Worm (Caenorhabditis elegans) whole organism, late embryonic: ENCODE data around the gene ilys-6.

ENCODE experiments used
- ama-1 ChIP-seq: fragments of 150-350 bp; optimal IDR thresholded peaks from 2 replicates; lab custom pipeline; 2014
- ceh-14 ChIP-seq: sonication (generic microtip); optimal IDR thresholded peaks from 2 replicates; lab custom pipeline; 2016; ENCODE audit warnings: missing genotype, missing genetic modification characterization, missing compliant biosample characterization
- dmd-4 ChIP-seq: sonication (generic microtip); optimal IDR thresholded peaks from 2 replicates; lab custom pipeline; 2016; ENCODE audit warnings: borderline replicate concordance, missing genetic modification characterization, missing compliant biosample characterization
- ttx-3 ChIP-seq: sonication (generic microtip); optimal IDR thresholded peaks from 2 replicates; lab custom pipeline; 2016; ENCODE audit warnings: missing genetic modification reagents, missing genetic modification characterization, missing compliant biosample characterization
- unc-55 ChIP-seq: sonication (generic microtip); optimal IDR thresholded peaks from 2 replicates; lab custom pipeline; 2017; ENCODE audit warnings: missing biosample characterization, missing genetic modification reagents, missing genetic modification characterization

DNA sequence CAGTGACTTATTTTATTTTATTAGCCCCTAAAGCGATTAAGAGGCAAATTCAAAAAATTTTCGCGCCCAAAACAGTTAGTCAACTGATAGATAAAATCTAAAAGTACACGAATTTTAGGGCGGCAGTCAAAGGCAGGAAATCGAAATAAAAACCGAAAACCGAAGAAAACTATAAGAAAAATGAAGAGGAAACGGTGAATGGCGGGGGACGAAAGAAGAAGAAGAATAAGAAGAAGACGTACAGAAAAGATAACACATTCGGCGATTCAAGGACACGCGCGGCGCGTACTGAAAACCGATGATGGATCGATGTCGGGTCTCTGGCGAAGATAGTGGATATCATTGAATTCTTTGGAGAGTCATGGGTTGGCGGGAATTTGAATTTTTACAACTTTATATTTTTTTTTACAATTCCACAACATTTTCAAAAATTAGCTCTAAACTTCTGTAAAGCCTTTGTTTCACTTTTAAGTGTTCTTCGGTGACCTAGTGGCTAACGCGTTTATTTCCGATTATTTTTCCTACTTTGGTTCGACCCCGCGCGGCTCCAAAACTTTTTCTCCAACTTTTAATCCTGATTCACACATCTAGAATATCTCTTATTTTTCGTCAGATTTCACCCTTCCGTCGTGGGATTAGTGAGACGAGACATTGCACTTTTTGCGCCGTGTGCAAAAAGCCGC is 32.4 kb downstream of the ilys-6 start:
- TF ChIP-seq unc-55 (GFP tag; lab: Kevin White, UChicago) (no peak), dmd-4 (no peak), ama-1 (no peak), ceh-14 (tag; lab: Kevin White, UChicago) (no peak), ttx-3 (tag; lab: Kevin White, UChicago) (no peak)
